Worm (Caenorhabditis elegans): ENCODE measurements around the gene srbc-24.
A peak's percentile ranks its signal among the peaks of the same experiment; 100 is the strongest.

The srbc-24 gene

DNA sequence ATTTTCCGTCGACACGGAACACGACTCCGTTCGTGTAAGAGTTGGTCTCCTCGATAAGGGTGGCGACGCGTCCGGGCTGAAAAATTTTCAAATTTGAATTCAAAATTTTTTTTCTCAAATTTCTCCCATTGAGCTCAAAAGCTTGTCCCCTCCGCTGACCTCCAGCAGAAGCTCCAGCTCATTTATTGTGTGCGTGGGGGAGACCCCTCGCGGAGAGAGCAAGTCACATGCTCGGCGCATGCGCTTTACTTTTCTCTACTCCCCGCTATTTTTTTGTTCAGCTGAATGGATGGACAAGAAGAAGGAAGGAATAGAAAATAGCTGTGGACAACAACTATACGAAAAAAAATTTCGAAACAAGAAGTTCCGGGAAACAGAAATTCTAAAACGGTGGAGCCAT, 18.0 kb upstream of the srbc-24 start (continued):
- TF ChIP-seq lin-40 (tag; optimal IDR thresholded peaks at IDR 0.05): peak; percentile 21
- TF ChIP-seq K11D2.4 (GFP tag; IDR thresholded peaks at IDR 0.05): peak; percentile 57
- TF ChIP-seq atf-7 (tag; optimal IDR thresholded peaks at IDR 0.05): peak; percentile 45
- no peak for TF ChIP-seq sptf-2 (GFP tag; optimal IDR thresholded peaks at IDR 0.05)
- TF ChIP-seq mcd-1 (GFP tag; IDR thresholded peaks at IDR 0.05): 0 out of 2 replicates have a peak, but pooled peaks have one; percentile 41
- peak in 1 of 3 experiments; percentile 80 for TF ChIP-seq lin-35 (GFP tag; optimal IDR thresholded peaks at IDR 0.05)
- peak; percentile 70 for TF ChIP-seq K12H6.12 (tag; optimal IDR thresholded peaks at IDR 0.05)
- TF ChIP-seq ama-1 (optimal IDR thresholded peaks at IDR 0.05): no peak
- no peak for TF ChIP-seq ama-1 (GFP tag; optimal IDR thresholded peaks at IDR 0.05)
- TF ChIP-seq ZK185.1 (tag; optimal IDR thresholded peaks at IDR 0.05; ENCODE audit: poor library complexity, severe bottlenecking): no peak
- no peak for TF ChIP-seq let-607 (tag; optimal IDR thresholded peaks at IDR 0.05)

DNA sequence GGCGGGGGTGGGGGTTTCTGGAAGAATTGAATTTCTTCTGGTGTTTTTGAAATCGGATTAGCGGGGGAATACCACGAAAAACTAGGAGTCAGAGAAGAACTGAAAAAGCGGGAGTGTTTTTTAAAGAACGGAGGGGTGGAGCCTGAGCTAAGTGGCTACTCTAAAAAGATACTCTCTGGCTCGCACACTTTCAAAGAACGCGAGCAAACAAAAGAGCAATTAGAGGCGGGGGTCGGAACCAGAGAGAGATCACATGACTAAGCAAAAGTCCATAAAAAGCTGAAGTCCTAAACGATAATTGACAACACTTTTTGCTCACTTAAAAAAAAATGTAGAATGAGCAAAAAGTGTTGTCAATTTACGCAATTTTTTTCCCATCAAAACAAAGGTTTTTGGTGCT, 17.2 kb upstream of the srbc-24 start:
- no peak for TF ChIP-seq ceh-100 (GFP tag; IDR thresholded peaks at IDR 0.05)
- TF ChIP-seq lin-35 (GFP tag; optimal IDR thresholded peaks at IDR 0.05): peak in 1 of 3 experiments; percentile 9

DNA sequence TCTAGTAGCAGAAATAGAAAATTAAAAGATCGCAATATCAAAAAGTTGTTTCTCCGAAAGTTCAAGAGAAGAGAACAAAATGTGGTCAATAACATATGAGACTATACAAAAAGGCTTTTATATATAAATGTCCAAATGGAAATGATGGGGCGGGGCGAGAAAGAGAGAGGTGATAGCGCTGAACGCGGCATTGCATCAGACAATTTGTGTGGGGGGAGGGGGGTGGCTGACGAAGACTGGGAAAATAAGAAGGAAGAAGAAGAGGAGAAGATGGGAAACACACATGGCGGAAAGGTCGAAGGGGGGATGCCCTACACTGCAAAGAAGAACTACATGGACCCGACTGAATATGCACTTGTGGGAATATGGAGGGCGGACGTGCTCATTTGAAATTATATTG, 16.2 kb upstream of the srbc-24 start:
- TF ChIP-seq attf-6 (GFP tag; IDR thresholded peaks at IDR 0.05): no peak
- TF ChIP-seq madf-8 (GFP tag; conservative IDR thresholded peaks at IDR 0.05): no peak
- peak; percentile 49; the same call in 1 of the 2 replicates for TF ChIP-seq dox-1 (GFP tag; IDR thresholded peaks at IDR 0.05)
- no peak for TF ChIP-seq bed-2 (GFP tag; IDR thresholded peaks at IDR 0.05)
- TF ChIP-seq mcd-1 (GFP tag; IDR thresholded peaks at IDR 0.05): no peak
- TF ChIP-seq mxl-1 (tag; optimal IDR thresholded peaks at IDR 0.05): no peak
- TF ChIP-seq K12H6.12 (tag; optimal IDR thresholded peaks at IDR 0.05): peak; percentile 25
- no peak for TF ChIP-seq pbrm-1 (GFP tag; IDR thresholded peaks at IDR 0.05)
- TF ChIP-seq ZK185.1 (tag; optimal IDR thresholded peaks at IDR 0.05; ENCODE audit: poor library complexity, severe bottlenecking): no peak
- no peak for TF ChIP-seq nhr-120 (GFP tag; IDR thresholded peaks at IDR 0.05)
- TF ChIP-seq cebp-1 (GFP tag; IDR thresholded peaks at IDR 0.05): no peak
- TF ChIP-seq cebp-1 (tag; optimal IDR thresholded peaks at IDR 0.05): peak; percentile 46
- TF ChIP-seq F10E7.11 (tag; optimal IDR thresholded peaks at IDR 0.05): no peak
- peak in 1 of 3 experiments; percentile 16 for TF ChIP-seq lin-35 (GFP tag; optimal IDR thresholded peaks at IDR 0.05)
- peak; percentile 36 for TF ChIP-seq nhr-80 (tag; optimal IDR thresholded peaks at IDR 0.05)
- TF ChIP-seq cebp-2 (GFP tag; IDR thresholded peaks at IDR 0.05): no peak
- peak; percentile 55 for TF ChIP-seq egrh-3 (GFP tag; IDR thresholded peaks at IDR 0.05)
- TF ChIP-seq ekl-4 (GFP tag; IDR thresholded peaks at IDR 0.05): no peak

DNA sequence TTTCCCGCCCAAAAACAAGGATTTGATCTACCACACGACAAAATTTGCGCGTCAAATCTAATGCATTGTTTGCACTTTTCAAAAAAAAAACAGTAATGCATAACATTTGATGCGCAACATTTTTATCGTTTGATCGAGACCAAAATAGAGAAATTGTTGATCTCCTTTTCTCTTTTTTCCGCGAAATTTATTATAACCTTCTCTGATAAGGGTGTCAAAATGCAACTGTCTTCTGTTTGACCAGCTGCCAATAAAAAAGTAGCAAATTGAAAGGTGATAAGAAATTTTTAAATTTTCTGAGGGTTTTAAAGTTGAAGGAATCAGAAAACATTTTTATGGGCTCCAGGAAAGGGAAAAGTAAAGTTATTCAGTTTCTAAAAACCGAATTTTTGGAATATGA, 14.5 kb upstream of the srbc-24 start:
- no peak for TF ChIP-seq ceh-79 (tag; optimal IDR thresholded peaks at IDR 0.05)
- TF ChIP-seq nhr-80 (tag; optimal IDR thresholded peaks at IDR 0.05): peak; percentile 53
- no peak for TF ChIP-seq pbrm-1 (GFP tag; IDR thresholded peaks at IDR 0.05)
- TF ChIP-seq K11D2.4 (GFP tag; IDR thresholded peaks at IDR 0.05): no peak

DNA sequence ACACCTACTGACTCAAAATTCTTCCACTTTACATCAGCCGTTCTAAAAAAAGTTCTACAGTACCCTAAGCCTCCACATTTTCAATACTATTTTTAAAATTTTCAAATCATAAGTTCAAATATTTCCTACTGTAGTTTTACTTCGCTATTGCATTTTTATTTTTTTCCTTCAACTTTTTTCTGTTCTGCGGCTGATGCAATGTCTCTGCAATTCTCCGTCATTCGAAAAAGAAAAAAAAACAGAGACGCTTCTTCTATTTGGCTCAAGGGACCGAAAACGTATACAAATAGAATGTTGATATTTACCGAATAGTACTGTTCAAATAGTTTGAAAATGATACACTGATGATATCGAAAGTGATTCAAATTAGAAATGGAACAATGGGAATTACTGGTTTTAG, 13.3 kb upstream of the srbc-24 start:
- TF ChIP-seq chd-7 (tag; optimal IDR thresholded peaks at IDR 0.05) (no peak), attf-5 (GFP tag; optimal IDR thresholded peaks at IDR 0.05) (no peak), F57A8.1 (GFP tag; optimal IDR thresholded peaks at IDR 0.05) (no peak), fkh-3 (tag; optimal IDR thresholded peaks at IDR 0.05) (no peak), ztf-22 (GFP tag; optimal IDR thresholded peaks at IDR 0.05) (no peak), lin-54 (GFP tag; optimal IDR thresholded peaks at IDR 0.05) (no peak), pbrm-1 (GFP tag; IDR thresholded peaks at IDR 0.05) (no peak), F22D6.2 (tag; optimal IDR thresholded peaks at IDR 0.05) (no peak), tbx-9 (tag; optimal IDR thresholded peaks at IDR 0.05; ENCODE audit: borderline replicate concordance) (no peak), ztf-28 (GFP tag; IDR thresholded peaks at IDR 0.05) (no peak), nhr-120 (GFP tag; IDR thresholded peaks at IDR 0.05) (no peak), ama-1 (optimal IDR thresholded peaks at IDR 0.05) (no peak), ama-1 (GFP tag; optimal IDR thresholded peaks at IDR 0.05) (no peak), Y67H2A.10 (GFP tag; conservative IDR thresholded peaks at IDR 0.05) (no peak), mxl-1 (tag; optimal IDR thresholded peaks at IDR 0.05) (no peak), C17E4.6 (GFP tag; IDR thresholded peaks at IDR 0.05) (no peak), madf-8 (GFP tag; conservative IDR thresholded peaks at IDR 0.05) (no peak), F55B11.4 (tag; optimal IDR thresholded peaks at IDR 0.05; ENCODE audit: borderline replicate concordance, insufficient read depth) (no peak), lin-26 (GFP tag; IDR thresholded peaks at IDR 0.05) (no peak), cebp-1 (GFP tag; IDR thresholded peaks at IDR 0.05) (no peak), cebp-1 (tag; optimal IDR thresholded peaks at IDR 0.05) (no peak), ZK185.1 (tag; optimal IDR thresholded peaks at IDR 0.05; ENCODE audit: poor library complexity, severe bottlenecking) (no peak)
